Worm (Caenorhabditis elegans) whole organism, L4/young adult: ENCODE data around the gene Y81B9A.2.

Experiments used
- W03F9.2 ChIP-seq: fragments of 150-350 bp; optimal IDR thresholded peaks from 2 replicates; lab custom pipeline; 2014; ENCODE audit warnings: missing biosample characterization, missing genetic modification characterization
- dao-5 ChIP-seq: sonication (generic microtip); optimal IDR thresholded peaks from 2 replicates; lab custom pipeline; 2016; ENCODE audit warnings: missing genotype, missing genetic modification characterization, moderate library complexity, missing compliant biosample characterization
- him-1 ChIP-seq: sonication (generic microtip); optimal IDR thresholded peaks from 2 replicates; lab custom pipeline; 2016; ENCODE audit warnings: missing genotype, missing genetic modification reagents, missing genetic modification characterization, missing compliant biosample characterization

ce11 chrX:9191795-9192494 is 8.0 kb downstream of the Y81B9A.2 start, which contains the start of gene Y81B9A.1:
- TF ChIP-seq W03F9.2 (tag; lab: Kevin White, UChicago), result no peak
- no peak for TF ChIP-seq him-1 (tag; lab: Kevin White, UChicago)
- TF ChIP-seq dao-5 (tag; lab: Kevin White, UChicago), result no peak
